Fruit fly (Drosophila melanogaster): ENCODE data around the gene ATP6AP2.

ATP6AP2 gene

dm6 chr3R:9224807-9225206, 35.6 kb upstream of the ATP6AP2 start (continued):
- TF ChIP-seq CG3919 (GFP tag; optimal IDR thresholded peaks at IDR 0.05) (peak; percentile 65), Lpt (GFP tag; optimal IDR thresholded peaks at IDR 0.05) (peak; percentile 68), CG6276 (GFP tag; optimal IDR thresholded peaks at IDR 0.05) (peak; percentile 59), dac (GFP tag; optimal IDR thresholded peaks at IDR 0.05) (no peak), CG6792 (GFP tag; optimal IDR thresholded peaks at IDR 0.05) (peak; percentile 35), Gug (GFP tag; IDR thresholded peaks at IDR 0.05) (peak; percentile 65), Eip75B (GFP tag; optimal IDR thresholded peaks at IDR 0.05) (peak; percentile 24), Hr4 (GFP tag; optimal IDR thresholded peaks at IDR 0.05) (peak; percentile 78), Sox15 (GFP tag; optimal IDR thresholded peaks at IDR 0.05) (no peak), dsx (GFP tag; optimal IDR thresholded peaks at IDR 0.05; ENCODE audit: poor library complexity, severe bottlenecking) (no peak), Smox (GFP tag; optimal IDR thresholded peaks at IDR 0.05) (peak; percentile 15), Eip78C (GFP tag) (peak; percentile 91), CG15336 (GFP tag; IDR thresholded peaks at IDR 0.05) (peak; percentile 83), CG34406 (GFP tag; optimal IDR thresholded peaks at IDR 0.05) (peak; percentile 53), svp (GFP tag) (peak; percentile 74), CG11294 (GFP tag; IDR thresholded peaks at IDR 0.05) (peak; percentile 42; the same call in 1 of the 2 replicates), CG7368 (GFP tag; optimal IDR thresholded peaks at IDR 0.05) (no peak), achi (GFP tag; optimal IDR thresholded peaks at IDR 0.05) (peak; percentile 74), CG8319 (GFP tag; optimal IDR thresholded peaks at IDR 0.05) (no peak), CG3032 (tag; optimal IDR thresholded peaks at IDR 0.05) (peak; percentile 40), CG1621 (tag; optimal IDR thresholded peaks at IDR 0.05) (no peak), Sox102F (GFP tag; optimal IDR thresholded peaks at IDR 0.05) (no peak), CG4318 (GFP tag; optimal IDR thresholded peaks at IDR 0.05) (peak; percentile 31), pdm3 (GFP tag; optimal IDR thresholded peaks at IDR 0.05) (peak; percentile 61), fd59A (GFP tag; optimal IDR thresholded peaks at IDR 0.05) (no peak), OdsH (GFP tag; optimal IDR thresholded peaks at IDR 0.05) (peak; percentile 63), fkh (GFP tag; optimal IDR thresholded peaks at IDR 0.05) (no peak)

DNA sequence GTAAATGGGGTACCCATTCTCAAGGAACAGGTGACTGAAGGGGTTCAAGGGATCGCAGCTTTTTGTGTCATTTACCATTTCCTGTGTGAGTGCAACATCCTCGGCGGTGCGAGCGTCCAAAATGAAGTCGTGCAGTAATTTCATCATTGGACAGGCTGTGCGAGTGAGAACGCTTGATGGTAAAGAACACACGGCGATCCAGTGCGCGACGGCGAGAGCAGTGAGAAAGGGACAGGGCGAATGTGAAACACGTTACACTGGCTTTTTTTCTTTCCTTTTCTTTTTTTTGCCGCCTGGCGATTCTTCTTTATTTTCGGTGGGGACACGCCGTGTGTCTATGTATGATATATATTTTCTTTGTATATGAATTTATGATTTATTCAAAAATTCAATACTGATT, 34.3 kb upstream of the ATP6AP2 start:
- TF ChIP-seq Sox102F (GFP tag; optimal IDR thresholded peaks at IDR 0.05) (no peak), spab (GFP tag; optimal IDR thresholded peaks at IDR 0.05) (peak; percentile 26), CG10631 (GFP tag; optimal IDR thresholded peaks at IDR 0.05) (no peak), Hr39 (GFP tag; optimal IDR thresholded peaks at IDR 0.05) (no peak), CG6163 (GFP tag; IDR thresholded peaks at IDR 0.05) (peak; percentile 67), Eip78C (GFP tag) (no peak), achi (GFP tag; optimal IDR thresholded peaks at IDR 0.05) (no peak), fd59A (GFP tag; optimal IDR thresholded peaks at IDR 0.05) (peak; percentile 10), CG32006 (GFP tag; optimal IDR thresholded peaks at IDR 0.05) (no peak), Eip75B (GFP tag; optimal IDR thresholded peaks at IDR 0.05) (peak; percentile 4), Blimp-1 (GFP tag; optimal IDR thresholded peaks at IDR 0.05) (no peak), Hr38 (GFP tag; optimal IDR thresholded peaks at IDR 0.05) (no peak), CG6808 (GFP tag; optimal IDR thresholded peaks at IDR 0.05) (peak; percentile 48), ss (GFP tag; optimal IDR thresholded peaks at IDR 0.05) (peak; percentile 52 to 59), pdm3 (GFP tag; optimal IDR thresholded peaks at IDR 0.05) (no peak), esn (GFP tag; optimal IDR thresholded peaks at IDR 0.05) (no peak), Sox15 (GFP tag; optimal IDR thresholded peaks at IDR 0.05) (no peak), CG6854 (GFP tag; optimal IDR thresholded peaks at IDR 0.05) (no peak), CG4318 (GFP tag; optimal IDR thresholded peaks at IDR 0.05) (no peak), CG8119 (GFP tag; IDR thresholded peaks at IDR 0.05) (no peak)

All from whole organism, prepupa.